Worm (Caenorhabditis elegans) whole organism, mixed stage, embryonic: ENCODE results near the gene srw-97.

Source experiments
- bed-3 ChIP-seq: fragments of 200-800 bp; sonication (Bioruptor generic); optimal IDR thresholded peaks from 3 replicates; lab custom pipeline; 2018; ENCODE audit warnings: mild to moderate bottlenecking, missing genetic modification characterization, moderate library complexity, missing compliant biosample characterization
- blmp-1 ChIP-seq: fragments of 150-350 bp; optimal IDR thresholded peaks from 2 replicates; lab custom pipeline; 2014; ENCODE audit warnings: missing biosample characterization, missing genetic modification characterization
- ces-1 ChIP-seq: fragments of 150-350 bp; optimal IDR thresholded peaks from 2 replicates; lab custom pipeline; 2014; ENCODE audit warnings: missing biosample characterization, missing genetic modification reagents, missing genetic modification characterization
- drap-1 ChIP-seq: fragments of 200-800 bp; sonication (Bioruptor generic); optimal IDR thresholded peaks from 3 replicates; lab custom pipeline; 2018; ENCODE audit warnings: mild to moderate bottlenecking, missing genetic modification characterization, missing compliant biosample characterization
- elt-1 ChIP-seq: sonication (generic microtip); optimal IDR thresholded peaks from 2 replicates; lab custom pipeline; 2017; ENCODE audit warnings: missing genetic modification characterization, mild to moderate bottlenecking, missing compliant biosample characterization, antibody characterized with exemption, moderate library complexity, borderline replicate concordance; ENCODE audit not compliant: insufficient read depth
- lin-13 ChIP-seq: fragments of 150-350 bp; optimal IDR thresholded peaks from 2 replicates; lab custom pipeline; 2014; ENCODE audit warnings: missing biosample characterization, missing genetic modification characterization
- mep-1 ChIP-seq: fragments of 150-350 bp; optimal IDR thresholded peaks from 2 replicates; lab custom pipeline; 2017; ENCODE audit warnings: missing biosample characterization, missing genetic modification reagents, missing genetic modification characterization, inconsistent platforms
- nhr-2 ChIP-seq: fragments of 150-350 bp; optimal IDR thresholded peaks from 2 replicates; lab custom pipeline; 2014; ENCODE audit warnings: missing biosample characterization, missing genetic modification characterization
- nhr-76 ChIP-seq: sonication (generic microtip); optimal IDR thresholded peaks from 2 replicates; lab custom pipeline; 2017; ENCODE audit warnings: missing biosample characterization, missing genetic modification characterization
- pha-4 ChIP-seq: fragments of 150-350 bp; optimal IDR thresholded peaks from 2 replicates; lab custom pipeline; 2018; ENCODE audit warnings: missing biosample characterization, missing genetic modification reagents, missing genetic modification characterization
- snpc-4 ChIP-seq: fragments of 150-350 bp; optimal IDR thresholded peaks from 2 replicates; lab custom pipeline; 2014; ENCODE audit warnings: missing biosample characterization, missing genetic modification characterization
- unc-39 ChIP-seq: fragments of 150-350 bp; optimal IDR thresholded peaks from 2 replicates; lab custom pipeline; 2014; ENCODE audit warnings: missing biosample characterization, missing genetic modification characterization
- unc-62 ChIP-seq: fragments of 150-350 bp; optimal IDR thresholded peaks from 2 replicates; lab custom pipeline; 2014; ENCODE audit warnings: missing biosample characterization, missing genetic modification reagents, missing genetic modification characterization
- ztf-11 ChIP-seq: fragments of 150-350 bp; optimal IDR thresholded peaks from 2 replicates; lab custom pipeline; 2014; ENCODE audit warnings: missing biosample characterization, missing genetic modification characterization

- TF ChIP-seq pha-4 (tag; lab: Kevin White, UChicago) = no peak
- TF ChIP-seq snpc-4 (tag; lab: Kevin White, UChicago) = no peak
- no peak for TF ChIP-seq unc-39
- TF ChIP-seq ces-1 (GFP tag; lab: Kevin White, UChicago) = no peak
- TF ChIP-seq ztf-11 = no peak
- no peak for TF ChIP-seq unc-62 (GFP tag; lab: Kevin White, UChicago)
- no peak for TF ChIP-seq lin-13 (tag; lab: Kevin White, UChicago)
- TF ChIP-seq mep-1 (tag; lab: Kevin White, UChicago) = no peak
- no peak for TF ChIP-seq nhr-76 (tag; lab: Kevin White, UChicago)
- no peak for TF ChIP-seq elt-1
- no peak for TF ChIP-seq nhr-2 (tag; lab: Kevin White, UChicago)
- TF ChIP-seq drap-1 = no peak
- TF ChIP-seq blmp-1 (tag; lab: Kevin White, UChicago) = no peak
- no peak for TF ChIP-seq bed-3 (GFP tag; lab: Kevin White, UChicago)
Observed at ce11 chrII:1653397-1653796, 15.4 kb downstream of the srw-97 start, which contains the start of gene fbxb-15.
